Worm (Caenorhabditis elegans) whole organism, L4/young adult: Measurements from ENCODE around the gene C45B2.2.
A peak's percentile ranks its signal among the peaks of the same experiment; 100 is the strongest.

Source experiments
- W03F9.2 ChIP-seq: fragments of 150-350 bp; optimal IDR thresholded peaks from 2 replicates; lab custom pipeline; 2014; ENCODE audit warnings: missing biosample characterization, missing genetic modification characterization
- dao-5 ChIP-seq: sonication (generic microtip); optimal IDR thresholded peaks from 2 replicates; lab custom pipeline; 2016; ENCODE audit warnings: missing genotype, missing genetic modification characterization, moderate library complexity, missing compliant biosample characterization
- him-1 ChIP-seq: sonication (generic microtip); optimal IDR thresholded peaks from 2 replicates; lab custom pipeline; 2016; ENCODE audit warnings: missing genotype, missing genetic modification reagents, missing genetic modification characterization, missing compliant biosample characterization

DNA sequence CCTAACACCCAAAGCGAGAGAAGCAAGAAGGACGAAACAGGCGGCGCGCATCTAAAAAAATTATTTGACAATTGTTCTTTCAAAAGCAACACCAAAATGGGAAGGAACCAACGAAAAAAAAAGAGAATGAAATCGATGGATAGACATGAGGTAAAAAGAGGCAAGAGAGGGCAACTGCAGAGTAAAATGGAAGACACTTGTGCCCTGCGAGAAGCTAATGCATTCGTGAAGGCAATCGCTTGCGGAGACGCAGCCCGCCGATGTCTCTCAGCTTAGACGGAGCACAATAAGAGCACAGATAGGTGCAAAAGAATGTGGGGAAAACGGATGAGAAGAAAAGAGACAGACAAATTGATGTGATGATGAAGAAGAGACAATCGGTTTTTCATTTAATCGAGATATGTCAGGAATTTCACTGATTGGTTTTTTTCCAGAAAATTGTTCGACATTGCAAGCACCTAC is 43.7 kb downstream of the C45B2.2 start, which contains the start of gene C15H9.9:
- TF ChIP-seq dao-5 (tag; lab: Kevin White, UChicago) (no peak), him-1 (tag; lab: Kevin White, UChicago) (peak; percentile 54), W03F9.2 (tag; lab: Kevin White, UChicago) (no peak)
